Fruit fly (Drosophila melanogaster) whole organism, embryonic: Measurements from ENCODE around the gene MtnB.

Source experiments
- Adf1 ChIP-seq: fragments of 200-800 bp; sonication (Bioruptor generic); IDR thresholded peaks from 2 replicates; pipeline ENCODE4 v1.3.6; 2022; ENCODE audit warnings: missing biosample characterization, missing genetic modification characterization
- Bteb2 ChIP-seq: fragments of 200-800 bp; sonication (Bioruptor generic); optimal IDR thresholded peaks from 2 replicates; lab custom pipeline; 2016; ENCODE audit warnings: missing biosample characterization, missing genetic modification characterization
- CG10565 ChIP-seq: fragments of 200-800 bp; sonication (Bioruptor generic); optimal IDR thresholded peaks from 3 replicates; lab custom pipeline; 2016; ENCODE audit warnings: missing biosample characterization, mild to moderate bottlenecking, missing genetic modification characterization
- CG11247 ChIP-seq: fragments of 200-800 bp; sonication (Bioruptor generic); IDR thresholded peaks from 2 replicates; pipeline ENCODE4 v1.3.6; 2022; ENCODE audit warnings: missing biosample characterization, missing genetic modification characterization
- CG11504 ChIP-seq: fragments of 200-800 bp; sonication (Bioruptor generic); optimal IDR thresholded peaks from 3 replicates; lab custom pipeline; 2019; ENCODE audit warnings: missing biosample characterization, mild to moderate bottlenecking, missing genetic modification characterization, moderate library complexity
- CG1603 ChIP-seq: fragments of 200-800 bp; sonication (Bioruptor generic); optimal IDR thresholded peaks from 2 replicates; lab custom pipeline; 2019; ENCODE audit warnings: missing biosample characterization, mild to moderate bottlenecking, missing genetic modification characterization, moderate library complexity
- CG17186 ChIP-seq: fragments of 200-800 bp; sonication (Bioruptor generic); optimal IDR thresholded peaks from 3 replicates; lab custom pipeline; 2017; ENCODE audit warnings: missing biosample characterization, missing genetic modification reagents, missing genetic modification characterization
- CG17328 ChIP-seq: fragments of 200-800 bp; sonication (Bioruptor generic); IDR thresholded peaks from 2 replicates; pipeline ENCODE4 v1.3.6; 2022; ENCODE audit warnings: missing biosample characterization, missing genetic modification characterization
- CG17568 ChIP-seq: fragments of 200-800 bp; sonication (Bioruptor generic); optimal IDR thresholded peaks from 2 replicates; lab custom pipeline; 2018; ENCODE audit warnings: missing biosample characterization, mild to moderate bottlenecking, missing genetic modification characterization, moderate library complexity
- CG1792 ChIP-seq: fragments of 200-800 bp; sonication (Bioruptor generic); optimal IDR thresholded peaks from 2 replicates; lab custom pipeline; 2016; ENCODE audit warnings: missing biosample characterization, missing genetic modification characterization
- CG4404 ChIP-seq: fragments of 200-800 bp; sonication (Bioruptor generic); IDR thresholded peaks from 2 replicates; pipeline ENCODE4 v1.3.6; 2022; ENCODE audit warnings: missing biosample characterization, missing genetic modification characterization
- CG4617 ChIP-seq: fragments of 200-800 bp; sonication (Bioruptor generic); optimal IDR thresholded peaks from 3 replicates; lab custom pipeline; 2016; ENCODE audit warnings: missing biosample characterization, missing genetic modification characterization, borderline replicate concordance
- CG7271 ChIP-seq: fragments of 200-800 bp; sonication (Bioruptor generic); optimal IDR thresholded peaks from 2 replicates; lab custom pipeline; 2018; ENCODE audit warnings: missing biosample characterization, mild to moderate bottlenecking, missing genetic modification characterization, moderate library complexity
- CG7372 ChIP-seq: fragments of 200-800 bp; sonication (Bioruptor generic); IDR thresholded peaks from 2 replicates; pipeline ENCODE4 v1.3.6; 2022; ENCODE audit warnings: missing biosample characterization, missing genetic modification characterization
- CG7556 ChIP-seq: fragments of 200-800 bp; sonication (Bioruptor generic); optimal IDR thresholded peaks from 2 replicates; lab custom pipeline; 2017; ENCODE audit warnings: missing biosample characterization, mild to moderate bottlenecking, missing genetic modification characterization
- CG7745 ChIP-seq: fragments of 200-800 bp; sonication (Bioruptor generic); optimal IDR thresholded peaks from 2 replicates; lab custom pipeline; 2018; ENCODE audit warnings: missing biosample characterization, mild to moderate bottlenecking, missing genetic modification characterization, moderate library complexity
- CG7786 ChIP-seq: fragments of 200-800 bp; sonication (Bioruptor generic); optimal IDR thresholded peaks from 2 replicates; lab custom pipeline; 2016; ENCODE audit warnings: missing biosample characterization, missing genetic modification characterization
- CG9609 ChIP-seq: fragments of 200-800 bp; sonication (Bioruptor generic); optimal IDR thresholded peaks from 3 replicates; lab custom pipeline; 2016; ENCODE audit warnings: missing biosample characterization, missing genetic modification characterization
- CkIIα-i1 ChIP-seq: fragments of 200-800 bp; sonication (Bioruptor generic); IDR thresholded peaks from 2 replicates; pipeline ENCODE4 v1.3.6; 2022; ENCODE audit warnings: missing biosample characterization, missing genetic modification characterization
- D19B ChIP-seq: fragments of 200-800 bp; sonication (Bioruptor generic); optimal IDR thresholded peaks from 2 replicates; lab custom pipeline; 2017; ENCODE audit warnings: missing biosample characterization, mild to moderate bottlenecking, missing genetic modification characterization
- GATAe ChIP-seq: fragments of 200-800 bp; sonication (Bioruptor generic); conservative IDR thresholded peaks from 2 replicates; pipeline ENCODE4 v1.3.6; 2022; ENCODE audit warnings: missing biosample characterization, missing genetic modification characterization
- Hand ChIP-seq: fragments of 200-800 bp; sonication (Bioruptor generic); optimal IDR thresholded peaks from 2 replicates; lab custom pipeline; 2017; ENCODE audit warnings: mild to moderate bottlenecking, missing biosample characterization, missing genetic modification reagents, missing genetic modification characterization
- HmgD ChIP-seq: fragments of 200-800 bp; sonication (Bioruptor generic); optimal IDR thresholded peaks from 3 replicates; lab custom pipeline; 2016; ENCODE audit warnings: missing biosample characterization, missing genetic modification characterization
- HmgZ ChIP-seq: fragments of 200-800 bp; sonication (Bioruptor generic); optimal IDR thresholded peaks from 2 replicates; lab custom pipeline; 2018; ENCODE audit warnings: missing biosample characterization, mild to moderate bottlenecking, missing genetic modification characterization
- MBD-R2 ChIP-seq: fragments of 200-800 bp; sonication (Bioruptor generic); IDR thresholded peaks from 2 replicates; pipeline ENCODE4 v1.3.6; 2022; ENCODE audit warnings: missing biosample characterization, missing genetic modification characterization
- MTF-1 ChIP-seq: fragments of 200-800 bp; sonication (Bioruptor generic); optimal IDR thresholded peaks from 2 replicates; lab custom pipeline; 2018; ENCODE audit warnings: missing biosample characterization, mild to moderate bottlenecking, missing genetic modification characterization, borderline replicate concordance
- Mes4 ChIP-seq: fragments of 200-800 bp; sonication (Bioruptor generic); optimal IDR thresholded peaks from 2 replicates; lab custom pipeline; 2016; ENCODE audit warnings: missing biosample characterization, missing genetic modification characterization
- Mrtf ChIP-seq: fragments of 200-800 bp; sonication (Bioruptor generic); IDR thresholded peaks from 3 replicates; pipeline ENCODE4 v1.3.6; 2022; ENCODE audit warnings: missing biosample characterization, missing genetic modification characterization
- Myb ChIP-seq: fragments of 200-800 bp; sonication (Bioruptor generic); optimal IDR thresholded peaks from 2 replicates; lab custom pipeline; 2016; ENCODE audit warnings: missing biosample characterization, missing genetic modification characterization
- NC2α ChIP-seq: fragments of 200-800 bp; sonication (Bioruptor generic); optimal IDR thresholded peaks from 2 replicates; lab custom pipeline; 2016; ENCODE audit warnings: missing biosample characterization, missing genetic modification characterization
- Sox100B ChIP-seq: fragments of 200-800 bp; sonication (Bioruptor generic); optimal IDR thresholded peaks from 3 replicates; lab custom pipeline; 2018; ENCODE audit warnings: missing biosample characterization, mild to moderate bottlenecking, missing genetic modification characterization
- az2 ChIP-seq: fragments of 200-800 bp; sonication (Bioruptor generic); optimal IDR thresholded peaks from 3 replicates; lab custom pipeline; 2016; ENCODE audit warnings: missing biosample characterization, missing genetic modification characterization
- dati ChIP-seq: fragments of 200-800 bp; sonication (Bioruptor generic); IDR thresholded peaks from 2 replicates; pipeline ENCODE4 v1.3.6; 2022; ENCODE audit warnings: missing biosample characterization, missing genetic modification characterization
- dpn ChIP-seq, 2 experiments: fragments of 200-800 bp; sonication (Bioruptor generic); optimal IDR thresholded peaks; 3 replicates each; lab custom pipeline; 2016; ENCODE audit warnings: missing biosample characterization in 2 of 2, missing genetic modification characterization in 2 of 2
- grn ChIP-seq: fragments of 200-800 bp; sonication (Bioruptor generic); optimal IDR thresholded peaks from 3 replicates; lab custom pipeline; 2017; ENCODE audit warnings: missing biosample characterization, missing genetic modification characterization
- gsb ChIP-seq: fragments of 200-800 bp; sonication (Bioruptor generic); IDR thresholded peaks from 2 replicates; pipeline ENCODE4 v1.3.6; 2022; ENCODE audit warnings: missing biosample characterization, missing genetic modification characterization
- gsb-n ChIP-seq: fragments of 200-800 bp; sonication (Bioruptor generic); optimal IDR thresholded peaks from 3 replicates; lab custom pipeline; 2018; ENCODE audit warnings: missing biosample characterization, mild to moderate bottlenecking, missing genetic modification characterization
- her ChIP-seq: fragments of 200-800 bp; sonication (Bioruptor generic); optimal IDR thresholded peaks from 2 replicates; lab custom pipeline; 2016; ENCODE audit warnings: missing biosample characterization, missing genetic modification characterization
- lov ChIP-seq, 2 experiments: fragments of 200-800 bp in 1 of 2; fragments of >200 bp in 1 of 2; sonication (Bioruptor generic) in 1 of 2; IDR thresholded peaks in 1 of 2; optimal IDR thresholded peaks in 1 of 2; 2 replicates in 1 of 2; 3 replicates in 1 of 2; pipeline versions ENCODE4 v1.3.6 to Lab custom; 2017 to 2022; ENCODE audit warnings: missing biosample characterization in 1 of 2, missing genetic modification characterization in 1 of 2
- psq ChIP-seq: fragments of 200-800 bp; sonication (Bioruptor generic); optimal IDR thresholded peaks from 2 replicates; lab custom pipeline; 2017; ENCODE audit warnings: missing biosample characterization, missing genetic modification characterization
- pzg ChIP-seq: fragments of 200-800 bp; sonication (Bioruptor generic); optimal IDR thresholded peaks from 3 replicates; lab custom pipeline; 2018; ENCODE audit warnings: missing biosample characterization, mild to moderate bottlenecking, missing genetic modification characterization, moderate library complexity
- schlank ChIP-seq: fragments of 200-800 bp; sonication (Bioruptor generic); optimal IDR thresholded peaks from 2 replicates; lab custom pipeline; 2018; ENCODE audit warnings: missing biosample characterization, mild to moderate bottlenecking, missing genetic modification characterization
- sens ChIP-seq: fragments of 200-800 bp; sonication (Bioruptor generic); peaks from one replicate; lab custom pipeline; 2016; ENCODE audit warnings: missing biosample characterization, missing genetic modification characterization
- sima ChIP-seq: fragments of 200-800 bp; sonication (Bioruptor generic); optimal IDR thresholded peaks from 2 replicates; lab custom pipeline; 2016; ENCODE audit warnings: missing biosample characterization, missing genetic modification characterization
- ssp ChIP-seq: fragments of 200-800 bp; sonication (Bioruptor generic); IDR thresholded peaks from 2 replicates; pipeline ENCODE4 v1.3.6; 2022; ENCODE audit warnings: missing biosample characterization, missing genetic modification characterization
- stwl ChIP-seq: fragments of 200-800 bp; sonication (Bioruptor generic); optimal IDR thresholded peaks from 3 replicates; lab custom pipeline; 2018; ENCODE audit warnings: missing biosample characterization, mild to moderate bottlenecking, missing genetic modification characterization, moderate library complexity
- tna ChIP-seq: fragments of 200-800 bp; sonication (Bioruptor generic); IDR thresholded peaks from 2 replicates; pipeline ENCODE4 v1.3.6; 2022; ENCODE audit warnings: missing biosample characterization, missing genetic modification characterization; ENCODE audit not compliant: partially characterized antibody
- toy ChIP-seq: fragments of 200-800 bp; sonication (Bioruptor generic); IDR thresholded peaks from 2 replicates; pipeline ENCODE4 v1.3.6; 2022; ENCODE audit warnings: missing biosample characterization, missing genetic modification characterization
- wek ChIP-seq: fragments of 200-800 bp; sonication (Bioruptor generic); optimal IDR thresholded peaks from 3 replicates; lab custom pipeline; 2018; ENCODE audit warnings: missing biosample characterization, mild to moderate bottlenecking, missing genetic modification characterization, moderate library complexity

Gene MtnB

DNA sequence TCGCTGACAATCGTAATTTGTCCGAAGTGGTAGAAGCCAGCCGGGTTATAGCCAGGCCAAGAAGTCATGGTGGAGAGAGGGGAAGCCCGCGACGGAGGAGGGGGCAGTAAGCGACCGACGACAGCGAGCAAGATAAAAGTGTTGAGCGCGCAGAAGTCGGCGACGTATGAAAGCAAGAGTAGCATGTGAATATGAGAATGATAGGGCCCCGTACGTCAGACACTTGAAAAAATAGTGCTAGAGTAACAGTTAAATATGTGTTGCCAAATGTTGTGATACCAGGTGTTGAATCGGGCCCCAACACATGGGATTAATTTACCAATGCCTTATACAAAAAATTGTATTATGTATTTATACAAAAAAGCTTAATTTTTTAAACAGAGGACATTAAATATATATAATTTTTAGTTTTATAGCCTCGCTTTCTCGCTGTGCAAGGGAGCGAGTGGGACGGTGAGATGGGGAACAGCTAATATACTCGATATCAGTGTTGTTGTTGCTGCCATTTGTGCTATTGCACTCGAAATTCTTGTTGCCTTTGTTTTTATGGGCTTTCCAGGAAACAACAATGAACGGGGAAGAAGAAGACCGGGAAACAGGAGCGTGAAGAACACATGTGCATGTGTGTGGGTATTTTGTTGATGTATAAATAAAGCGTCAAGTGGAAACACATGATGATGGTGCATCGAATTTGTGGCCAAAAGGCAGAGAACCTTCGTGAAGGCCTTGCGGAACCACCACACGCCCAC lies 46.5 kb upstream of the MtnB start (continued):
- TF ChIP-seq psq (GFP tag; lab: Kevin White, UChicago), result peak; percentile 69
- TF ChIP-seq az2 (GFP tag; lab: Kevin White, UChicago), result peak; percentile 85
- TF ChIP-seq CG1603 (tag; lab: Kevin White, UChicago), result peak; percentile 42
- peak; percentile 84 for TF ChIP-seq gsb (GFP tag; lab: Robert Waterston, UW)
- TF ChIP-seq toy (GFP tag; lab: Robert Waterston, UW), result peak; percentile 69; the same call in 1 of the 2 replicates
- TF ChIP-seq Mrtf, result peak; percentile 78
- TF ChIP-seq lov (optimal IDR thresholded peaks at IDR 0.05; lab: Kevin White, UChicago), result no peak
- no peak for TF ChIP-seq lov (GFP tag; IDR thresholded peaks at IDR 0.05; lab: Robert Waterston, UW)
- peak; percentile 77 for TF ChIP-seq Hand (GFP tag; lab: Kevin White, UChicago)
- peak; percentile 16 for TF ChIP-seq Mes4
- peak; percentile 49 for TF ChIP-seq schlank (tag; lab: Kevin White, UChicago)
- TF ChIP-seq CG10565, result peak; percentile 25
- TF ChIP-seq MBD-R2, result peak; percentile 62
- TF ChIP-seq CG11247, result peak; percentile 76
- TF ChIP-seq CG7271 (tag; lab: Kevin White, UChicago), result no peak
- no peak for TF ChIP-seq her (GFP tag; lab: Kevin White, UChicago)
- TF ChIP-seq dati (GFP tag; lab: Robert Waterston, UW), result peak; percentile 62; the same call in 1 of the 2 replicates
- TF ChIP-seq wek (GFP tag; lab: Kevin White, UChicago), result no peak
- TF ChIP-seq HmgZ (tag; lab: Kevin White, UChicago), result peak; percentile 91
- TF ChIP-seq NC2α (GFP tag; lab: Kevin White, UChicago), result no peak
- TF ChIP-seq CG4404, result peak; percentile 85
- peak; percentile 36 for TF ChIP-seq CG9609 (GFP tag; lab: Kevin White, UChicago)
- TF ChIP-seq CkIIα-i1 (GFP tag; lab: Robert Waterston, UW), result no peak
- TF ChIP-seq stwl (tag; lab: Kevin White, UChicago), result peak; percentile 4
- peak; percentile 87 for TF ChIP-seq CG17328 (GFP tag; lab: Robert Waterston, UW)
- TF ChIP-seq CG17186 (GFP tag; lab: Kevin White, UChicago), result no peak
- TF ChIP-seq sima (GFP tag; lab: Kevin White, UChicago), result no peak
- peak; percentile 77 for TF ChIP-seq CG7372 (GFP tag; lab: Robert Waterston, UW)
- TF ChIP-seq Bteb2 (GFP tag; lab: Kevin White, UChicago), result no peak
- TF ChIP-seq CG7786 (GFP tag; lab: Kevin White, UChicago), result peak; percentile 37
- peak; percentile 60 for TF ChIP-seq grn (GFP tag; lab: Kevin White, UChicago)
- TF ChIP-seq tna (GFP tag; lab: Robert Waterston, UW), result no peak
- peak; percentile 82 for TF ChIP-seq Sox100B (GFP tag; lab: Kevin White, UChicago)
- TF ChIP-seq CG7556 (GFP tag; lab: Kevin White, UChicago), result peak; percentile 77
- TF ChIP-seq sens (GFP tag; lab: Kevin White, UChicago), result peak; percentile 91
- peak; percentile 75 for TF ChIP-seq Adf1
- peak; percentile 45 for TF ChIP-seq CG4617 (GFP tag; lab: Kevin White, UChicago)
- peak; percentile 91 for TF ChIP-seq CG11504
- TF ChIP-seq CG17568 (GFP tag; lab: Kevin White, UChicago), result peak; percentile 74
- peak; percentile 64 for TF ChIP-seq D19B (GFP tag; lab: Kevin White, UChicago)
- peak; percentile 43 for TF ChIP-seq MTF-1 (GFP tag; lab: Kevin White, UChicago)
- TF ChIP-seq dpn (GFP tag; optimal IDR thresholded peaks at IDR 0.05; lab: Kevin White, UChicago), result peak; percentile 20 to 78
- TF ChIP-seq gsb-n (tag; lab: Kevin White, UChicago), result peak; percentile 71
- no peak for TF ChIP-seq pzg (GFP tag; lab: Kevin White, UChicago)
- TF ChIP-seq Myb (GFP tag; lab: Kevin White, UChicago), result no peak
- no peak for TF ChIP-seq HmgD (GFP tag; lab: Kevin White, UChicago)
- TF ChIP-seq ssp, result peak; percentile 71
- peak; percentile 75 for TF ChIP-seq GATAe (GFP tag; lab: Robert Waterston, UW)
- no peak for TF ChIP-seq CG7745 (tag; lab: Kevin White, UChicago)
- TF ChIP-seq CG1792, result no peak
